Worm (Caenorhabditis elegans): Measurements from ENCODE around the gene vit-4.
A peak's percentile ranks its signal among the peaks of the same experiment; 100 is the strongest.

DNA sequence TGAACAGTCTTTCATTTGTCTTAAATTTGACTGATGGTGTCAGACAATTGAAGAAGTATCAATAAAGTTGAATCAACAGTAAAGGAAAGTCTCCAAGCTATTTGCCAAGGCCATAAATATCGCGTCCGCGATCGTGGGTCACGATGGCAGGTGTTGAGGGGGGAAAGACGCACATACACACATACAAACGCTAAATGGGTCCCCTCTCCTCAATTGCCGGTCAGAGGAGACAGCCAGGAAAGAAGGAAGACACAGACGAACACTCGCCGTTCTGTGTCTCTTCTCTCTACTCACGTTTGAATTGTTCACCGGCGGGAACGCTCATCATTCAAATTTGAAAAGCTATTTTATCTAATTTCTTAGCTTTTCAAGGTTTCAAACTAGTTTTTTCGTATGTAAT lies 22.9 kb downstream of the vit-4 start:
- TF ChIP-seq ztf-16 (tag; optimal IDR thresholded peaks at IDR 0.05): no peak
- TF ChIP-seq Y22D7AL.16 (tag; optimal IDR thresholded peaks at IDR 0.05): no peak
- TF ChIP-seq ceh-18 (tag; optimal IDR thresholded peaks at IDR 0.05): no peak
- no peak for TF ChIP-seq hlh-13 (GFP tag; optimal IDR thresholded peaks at IDR 0.05)
- no peak for TF ChIP-seq nhr-11 (tag; optimal IDR thresholded peaks at IDR 0.05)
- TF ChIP-seq nfya-1 (tag; optimal IDR thresholded peaks at IDR 0.05): peak; percentile 25
- TF ChIP-seq ceh-14 (tag; optimal IDR thresholded peaks at IDR 0.05): no peak
- TF ChIP-seq sdc-2 (tag; optimal IDR thresholded peaks at IDR 0.05): no peak
- no peak for TF ChIP-seq ama-1 (optimal IDR thresholded peaks at IDR 0.05)
- TF ChIP-seq pha-4 (tag; optimal IDR thresholded peaks at IDR 0.05): no peak
- no peak for TF ChIP-seq pqm-1 (tag; optimal IDR thresholded peaks at IDR 0.05)
- TF ChIP-seq ceh-45 (GFP tag; IDR thresholded peaks at IDR 0.05): no peak
- TF ChIP-seq rnt-1 (tag; optimal IDR thresholded peaks at IDR 0.05): peak; percentile 22
- no peak for TF ChIP-seq unc-86 (tag; optimal IDR thresholded peaks at IDR 0.05)

Data from whole organism, late embryonic.